Fruit fly (Drosophila melanogaster) whole organism, wandering third instar larva: ENCODE results near the gene Chd1.

Source experiments
- Abd-B ChIP-seq: fragments of >200 bp; optimal IDR thresholded peaks from 2 replicates; lab custom pipeline; 2017; ENCODE audit warnings: missing biosample characterization, missing genetic modification characterization
- CG32264 ChIP-seq: fragments of 200-800 bp; sonication (Bioruptor generic); optimal IDR thresholded peaks from 2 replicates; lab custom pipeline; 2016; ENCODE audit warnings: missing biosample characterization, missing genetic modification characterization
- CG9705 ChIP-seq: fragments of 200-800 bp; sonication (Bioruptor generic); optimal IDR thresholded peaks from 2 replicates; lab custom pipeline; 2018; ENCODE audit warnings: missing biosample characterization, mild to moderate bottlenecking, missing genetic modification characterization
- CrebA ChIP-seq: fragments of 200-800 bp; sonication (Bioruptor generic); optimal IDR thresholded peaks from 2 replicates; lab custom pipeline; 2016; ENCODE audit warnings: missing biosample characterization, mild to moderate bottlenecking, missing genetic modification characterization, borderline replicate concordance
- Dfd ChIP-seq: fragments of >200 bp; optimal IDR thresholded peaks from 2 replicates; lab custom pipeline; 2017; ENCODE audit warnings: missing biosample characterization, missing genetic modification characterization
- Dif ChIP-seq: fragments of 200-275, 200-300 bp; sonication (Bioruptor generic); optimal IDR thresholded peaks from 2 replicates; lab custom pipeline; 2018; ENCODE audit warnings: missing biosample characterization, missing genetic modification characterization; ENCODE audit not compliant: partially characterized antibody
- GATAd ChIP-seq: sonication (Bioruptor generic); optimal IDR thresholded peaks from 2 replicates; lab custom pipeline; 2016; ENCODE audit warnings: missing biosample characterization, missing genetic modification characterization
- HLH106 ChIP-seq: fragments of 200-800 bp; optimal IDR thresholded peaks from 3 replicates; lab custom pipeline; 2019; ENCODE audit warnings: missing biosample characterization, mild to moderate bottlenecking, missing genetic modification characterization, moderate library complexity
- Hnf4 ChIP-seq: fragments of 200-800 bp; sonication (Bioruptor generic); optimal IDR thresholded peaks from 2 replicates; lab custom pipeline; 2016; ENCODE audit warnings: missing biosample characterization, mild to moderate bottlenecking, missing genetic modification characterization
- Hr78 ChIP-seq: fragments of >200 bp; optimal IDR thresholded peaks from 2 replicates; lab custom pipeline; 2017; ENCODE audit warnings: missing biosample characterization, missing genetic modification characterization
- Hr83 ChIP-seq: fragments of 200-300 bp; sonication (Bioruptor generic); optimal IDR thresholded peaks from 2 replicates; lab custom pipeline; 2016; ENCODE audit warnings: missing biosample characterization, mild to moderate bottlenecking, missing genetic modification characterization, moderate library complexity; ENCODE audit not compliant: poor library complexity, severe bottlenecking
- Jra ChIP-seq: sonication (Bioruptor generic); optimal IDR thresholded peaks from 2 replicates; lab custom pipeline; 2016; ENCODE audit warnings: missing biosample characterization, missing genetic modification characterization
- Mio ChIP-seq: sonication (Bioruptor generic); optimal IDR thresholded peaks from 2 replicates; lab custom pipeline; 2016; ENCODE audit warnings: missing biosample characterization, missing genetic modification characterization
- Myc ChIP-seq: fragments of >200 bp; optimal IDR thresholded peaks from 2 replicates; lab custom pipeline; 2017
- N ChIP-seq: fragments of >200 bp; optimal IDR thresholded peaks from 2 replicates; lab custom pipeline; 2018; ENCODE audit warnings: missing biosample characterization, missing external identifiers, missing genetic modification characterization
- OdsH ChIP-seq: fragments of 200-800 bp; sonication (Bioruptor generic); optimal IDR thresholded peaks from 2 replicates; lab custom pipeline; 2016; ENCODE audit warnings: missing biosample characterization, mild to moderate bottlenecking, missing genetic modification characterization
- Rel ChIP-seq, 2 experiments: fragments of 200-800 bp; sonication (Bioruptor generic) in 1 of 2; optimal IDR thresholded peaks; 2 replicates in 1 of 2; 3 replicates in 1 of 2; lab custom pipeline; 2016 to 2019; ENCODE audit warnings: mild to moderate bottlenecking in 2 of 2, missing biosample characterization in 2 of 2, missing genetic modification characterization in 2 of 2, moderate library complexity in 1 of 2
- Sp1 ChIP-seq: fragments of 200-800 bp; sonication (Bioruptor generic); optimal IDR thresholded peaks from 3 replicates; lab custom pipeline; 2019; ENCODE audit warnings: missing biosample characterization, mild to moderate bottlenecking, missing genetic modification characterization, moderate library complexity
- Vsx2 ChIP-seq: fragments of 200-300, 225-300 bp; sonication (Bioruptor generic); optimal IDR thresholded peaks from 2 replicates; lab custom pipeline; 2018; ENCODE audit warnings: missing biosample characterization, missing genetic modification characterization; ENCODE audit not compliant: partially characterized antibody
- br ChIP-seq: fragments of 200-800 bp; sonication (Bioruptor generic); optimal IDR thresholded peaks from 2 replicates; lab custom pipeline; 2016; ENCODE audit warnings: missing biosample characterization, missing genetic modification characterization
- brk ChIP-seq: fragments of 200-800 bp; sonication (Bioruptor generic); optimal IDR thresholded peaks from 2 replicates; lab custom pipeline; 2016; ENCODE audit warnings: missing biosample characterization, mild to moderate bottlenecking, missing genetic modification characterization
- dl ChIP-seq, 2 experiments: fragments of 175-275, 200-275 bp in 1 of 2; fragments of 200-275 bp in 1 of 2; sonication (Bioruptor generic); optimal IDR thresholded peaks; lab custom pipeline; 2018; ENCODE audit warnings: mild to moderate bottlenecking in 2 of 2, missing biosample characterization in 2 of 2, missing genetic modification characterization in 2 of 2, moderate library complexity in 2 of 2; ENCODE audit not compliant: partially characterized antibody in 2 of 2, insufficient read depth in 1 of 2
- dmrt93B ChIP-seq: fragments of 200-800 bp; sonication (Bioruptor generic); optimal IDR thresholded peaks from 2 replicates; lab custom pipeline; 2018; ENCODE audit warnings: missing biosample characterization, mild to moderate bottlenecking, missing genetic modification characterization
- dsf ChIP-seq: sonication (Bioruptor generic); optimal IDR thresholded peaks from 2 replicates; lab custom pipeline; 2016; ENCODE audit warnings: missing biosample characterization, missing genetic modification characterization, borderline replicate concordance
- ey ChIP-seq: fragments of 200-800 bp; sonication (Bioruptor generic); optimal IDR thresholded peaks from 2 replicates; lab custom pipeline; 2016; ENCODE audit warnings: missing biosample characterization, missing genetic modification characterization
- foxo ChIP-seq, 2 experiments: fragments of 200-800 bp; sonication (Bioruptor generic); optimal IDR thresholded peaks; 2 replicates in 1 of 2; 3 replicates in 1 of 2; lab custom pipeline; 2016 to 2017; ENCODE audit warnings: missing biosample characterization in 2 of 2, missing genetic modification characterization in 2 of 2
- fru ChIP-seq: fragments of 200-800 bp; sonication (Bioruptor generic); optimal IDR thresholded peaks from 3 replicates; lab custom pipeline; 2016; ENCODE audit warnings: missing biosample characterization, mild to moderate bottlenecking, missing genetic modification characterization
- h ChIP-seq: fragments of 200-800 bp; sonication (Bioruptor generic); optimal IDR thresholded peaks from 3 replicates; lab custom pipeline; 2016; ENCODE audit warnings: missing biosample characterization, mild to moderate bottlenecking, missing genetic modification characterization
- jim ChIP-seq: fragments of 175-275, 200-325 bp; sonication (Bioruptor generic); optimal IDR thresholded peaks from 2 replicates; lab custom pipeline; 2016; ENCODE audit warnings: missing biosample characterization, mild to moderate bottlenecking, missing genetic modification characterization
- lola ChIP-seq: fragments of >200 bp; optimal IDR thresholded peaks from 2 replicates; lab custom pipeline; 2017; ENCODE audit warnings: missing biosample characterization, missing genetic modification characterization
- pan ChIP-seq: fragments of >200 bp; optimal IDR thresholded peaks from 2 replicates; lab custom pipeline; 2017
- psq ChIP-seq: fragments of 200-800 bp; sonication (Bioruptor generic); optimal IDR thresholded peaks from 3 replicates; lab custom pipeline; 2017; ENCODE audit warnings: missing biosample characterization, mild to moderate bottlenecking, missing genetic modification characterization, moderate library complexity
- rgr ChIP-seq: fragments of 200-800 bp; sonication (Bioruptor generic); optimal IDR thresholded peaks from 3 replicates; lab custom pipeline; 2016; ENCODE audit warnings: missing biosample characterization, mild to moderate bottlenecking, missing genetic modification characterization
- sage ChIP-seq: fragments of 200-800 bp; sonication (Bioruptor generic); optimal IDR thresholded peaks from 2 replicates; lab custom pipeline; 2016; ENCODE audit warnings: missing biosample characterization, mild to moderate bottlenecking, missing genetic modification characterization
- sv ChIP-seq: fragments of 200-800 bp; sonication (Bioruptor generic); optimal IDR thresholded peaks from 3 replicates; lab custom pipeline; 2016; ENCODE audit warnings: missing biosample characterization, missing genetic modification characterization
- tai ChIP-seq: sonication (Bioruptor generic); optimal IDR thresholded peaks from 2 replicates; lab custom pipeline; 2016; ENCODE audit warnings: missing biosample characterization, missing genetic modification characterization
- usp ChIP-seq: fragments of >200 bp; optimal IDR thresholded peaks from 2 replicates; lab custom pipeline; 2017; ENCODE audit warnings: missing biosample characterization, missing genetic modification characterization
- woc ChIP-seq: sonication (Bioruptor generic); optimal IDR thresholded peaks from 2 replicates; lab custom pipeline; 2016; ENCODE audit warnings: missing biosample characterization, mild to moderate bottlenecking, missing genetic modification characterization

Gene Chd1

DNA sequence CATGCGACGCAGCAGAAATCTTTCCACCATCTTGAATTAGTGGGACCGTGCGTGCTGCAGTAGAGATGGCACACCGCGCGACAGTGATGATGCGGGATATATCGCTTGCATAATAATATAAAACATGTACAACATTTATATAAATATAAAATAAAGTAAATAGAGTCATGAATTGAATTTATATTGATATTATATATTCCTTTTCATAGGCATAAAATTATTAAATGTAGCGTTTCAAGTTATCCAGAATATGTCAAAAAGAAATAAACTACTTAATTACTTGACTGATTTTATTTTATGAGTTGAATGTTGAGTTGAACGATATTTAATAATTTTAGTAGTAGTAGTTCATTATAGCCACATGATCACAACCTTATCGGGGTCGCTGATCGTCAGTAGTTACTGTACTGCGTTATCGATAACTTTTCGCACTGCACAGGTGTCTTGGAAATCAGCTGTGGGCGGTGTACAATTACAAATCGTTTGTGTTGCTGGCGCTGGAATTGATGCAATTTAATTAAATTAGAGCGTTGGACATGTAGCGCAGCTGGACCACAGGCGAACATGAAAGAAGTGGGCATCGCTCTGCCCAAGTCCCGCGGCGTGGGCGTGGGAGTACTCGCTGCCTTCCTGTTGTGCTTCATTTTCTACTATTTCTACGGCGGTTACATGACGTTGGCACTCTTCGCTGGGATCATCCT lies at the start of gene Chd1, which contains the start of gene Bem46:
TSS of gene Chd1 (minus strand) at position 43 of the 701 bp plus-strand sequence.
TSS of gene Bem46 (plus strand) at position 436 of the 701 bp plus-strand sequence.
- TF ChIP-seq rgr (GFP tag; lab: Kevin White, UChicago): peak; percentile 84
- no peak for TF ChIP-seq fru
- TF ChIP-seq HLH106 (tag; lab: Kevin White, UChicago): peak; percentile 92
- TF ChIP-seq Sp1 (GFP tag; lab: Kevin White, UChicago): peak; percentile 84
- peak; percentile 73 for TF ChIP-seq Myc (lab: Kevin White, UChicago)
- no peak for TF ChIP-seq Rel (GFP tag; optimal IDR thresholded peaks at IDR 0.05; lab: Kevin White, UChicago)
- TF ChIP-seq Rel (tag; optimal IDR thresholded peaks at IDR 0.05; lab: Kevin White, UChicago): peak; percentile 41
- no peak for TF ChIP-seq tai (GFP tag; lab: Kevin White, UChicago)
- TF ChIP-seq sv (GFP tag; lab: Kevin White, UChicago): peak; percentile 80
- TF ChIP-seq Hr78: no peak
- peak in 1 of 2 experiments; percentile 91 for TF ChIP-seq foxo (GFP tag; optimal IDR thresholded peaks at IDR 0.05; lab: Kevin White, UChicago)
- TF ChIP-seq Vsx2 (GFP tag; lab: Kevin White, UChicago): no peak
- TF ChIP-seq CG9705: peak; percentile 79
- no peak for TF ChIP-seq Abd-B (GFP tag; lab: Kevin White, UChicago)
- TF ChIP-seq sage: no peak
- peak; percentile 34 for TF ChIP-seq Hr83 (GFP tag; lab: Kevin White, UChicago)
- TF ChIP-seq Dfd (GFP tag; lab: Kevin White, UChicago): no peak
- TF ChIP-seq pan (lab: Kevin White, UChicago): no peak
- TF ChIP-seq dl (GFP tag; optimal IDR thresholded peaks at IDR 0.05; lab: Kevin White, UChicago; ENCODE audit: insufficient read depth in 1 of 2, partially characterized antibody in 2 of 2): no peak
- TF ChIP-seq psq: peak; percentile 84
- no peak for TF ChIP-seq Mio (GFP tag; lab: Kevin White, UChicago)
- TF ChIP-seq N: no peak
- TF ChIP-seq GATAd (GFP tag; lab: Kevin White, UChicago): peak; percentile 56
- TF ChIP-seq dmrt93B (GFP tag; lab: Kevin White, UChicago): no peak
- no peak for TF ChIP-seq usp
- TF ChIP-seq CrebA (GFP tag; lab: Kevin White, UChicago): no peak
- peak; percentile 80 for TF ChIP-seq OdsH
- TF ChIP-seq ey: peak; percentile 72
- no peak for TF ChIP-seq br (GFP tag; lab: Kevin White, UChicago)
- TF ChIP-seq brk: no peak

DNA sequence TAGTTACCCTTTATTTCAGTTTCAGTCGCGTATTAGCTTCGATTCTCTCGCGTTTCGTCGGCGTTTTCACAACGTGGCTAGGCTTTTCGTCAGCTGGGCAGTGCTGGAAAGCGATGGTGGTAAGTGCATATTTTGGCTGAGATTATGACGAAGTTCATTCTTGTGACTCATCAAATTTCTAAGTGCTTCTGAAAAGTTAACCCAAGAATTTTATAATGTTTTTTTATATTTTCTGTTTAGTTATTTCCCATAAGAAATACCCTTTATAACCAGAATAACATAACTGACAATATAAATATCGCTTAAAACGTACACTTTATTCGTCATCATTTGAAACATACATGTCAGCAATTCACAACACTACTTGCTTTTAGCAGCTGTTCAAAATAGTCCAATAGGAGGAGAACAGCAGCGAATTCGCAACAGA lies 49.6 kb upstream of the Chd1 start, which contains the start of the genes CG17260 and SerRS:
TSS of gene CG17260 (plus strand) at position 78 of the 427 bp plus-strand sequence.
TSS of gene SerRS (minus strand) at position 251 of the 427 bp plus-strand sequence.
- TF ChIP-seq Hnf4 (GFP tag; lab: Kevin White, UChicago) (no peak), Dif (GFP tag; lab: Kevin White, UChicago) (no peak), GATAd (GFP tag; lab: Kevin White, UChicago) (peak; percentile 90), lola (GFP tag; lab: Kevin White, UChicago) (no peak), jim (GFP tag; lab: Kevin White, UChicago) (no peak), rgr (GFP tag; lab: Kevin White, UChicago) (peak; percentile 95), dl (GFP tag; optimal IDR thresholded peaks at IDR 0.05; lab: Kevin White, UChicago; ENCODE audit: insufficient read depth in 1 of 2, partially characterized antibody in 2 of 2) (no peak), sage (peak; percentile 72), CrebA (GFP tag; lab: Kevin White, UChicago) (no peak), CG32264 (GFP tag; lab: Kevin White, UChicago) (peak; percentile 81), OdsH (peak; percentile 94), h (GFP tag; lab: Kevin White, UChicago) (peak; percentile 97), HLH106 (tag; lab: Kevin White, UChicago) (peak; percentile 94), br (GFP tag; lab: Kevin White, UChicago) (peak; percentile 96), Dfd (GFP tag; lab: Kevin White, UChicago) (no peak), sv (GFP tag; lab: Kevin White, UChicago) (peak; percentile 81), foxo (GFP tag; optimal IDR thresholded peaks at IDR 0.05; lab: Kevin White, UChicago) (peak; percentile 28 to 98), Mio (GFP tag; lab: Kevin White, UChicago) (peak; percentile 59), ey (peak; percentile 94), usp (no peak), Hr83 (GFP tag; lab: Kevin White, UChicago) (no peak), dmrt93B (GFP tag; lab: Kevin White, UChicago) (peak; percentile 89), tai (GFP tag; lab: Kevin White, UChicago) (no peak), Hr78 (no peak), woc (no peak), dsf (GFP tag; lab: Kevin White, UChicago) (peak; percentile 90), Sp1 (GFP tag; lab: Kevin White, UChicago) (peak; percentile 88), pan (lab: Kevin White, UChicago) (no peak), Myc (lab: Kevin White, UChicago) (peak; percentile 49), brk (no peak), psq (peak; percentile 93), N (no peak), Vsx2 (GFP tag; lab: Kevin White, UChicago) (no peak), Rel (GFP tag; optimal IDR thresholded peaks at IDR 0.05; lab: Kevin White, UChicago) (no peak), Rel (tag; optimal IDR thresholded peaks at IDR 0.05; lab: Kevin White, UChicago) (peak; percentile 68), Jra (GFP tag; lab: Kevin White, UChicago) (no peak), CG9705 (peak; percentile 81), fru (peak; percentile 95), Abd-B (GFP tag; lab: Kevin White, UChicago) (no peak)
